Fruit fly (Drosophila melanogaster) whole organism, adult: ENCODE results near the gene Hcs.

Experiments
- CG12768 ChIP-seq: fragments of 200-800 bp; sonication (Bioruptor generic); optimal IDR thresholded peaks from 2 replicates; lab custom pipeline; 2017; ENCODE audit warnings: missing biosample characterization, missing genetic modification characterization, mild to moderate bottlenecking, moderate library complexity, missing genetic modification reagents
- CG1620 ChIP-seq: fragments of 200-800 bp; sonication (Bioruptor generic); optimal IDR thresholded peaks from 2 replicates; lab custom pipeline; 2016; ENCODE audit warnings: missing biosample characterization, missing genetic modification characterization
- CG33017 ChIP-seq: fragments of 200-800 bp; sonication (Bioruptor generic); optimal IDR thresholded peaks from 2 replicates; lab custom pipeline; 2018; ENCODE audit warnings: missing biosample characterization, mild to moderate bottlenecking, missing genetic modification characterization, moderate library complexity
- Hr96 ChIP-seq: fragments of 200-800 bp; sonication (Bioruptor generic); optimal IDR thresholded peaks from 2 replicates; lab custom pipeline; 2016; ENCODE audit warnings: missing biosample characterization, missing genetic modification characterization
- Mnt ChIP-seq: fragments of 200-800 bp; sonication (Bioruptor generic); optimal IDR thresholded peaks from 2 replicates; lab custom pipeline; 2016; ENCODE audit warnings: missing biosample characterization, mild to moderate bottlenecking, missing genetic modification characterization
- bab1 ChIP-seq: fragments of 200-800 bp; sonication (Bioruptor generic); optimal IDR thresholded peaks from 3 replicates; lab custom pipeline; 2019; ENCODE audit warnings: missing biosample characterization, mild to moderate bottlenecking, missing genetic modification characterization, moderate library complexity
- cic ChIP-seq: fragments of 200-800 bp; sonication (Bioruptor generic); optimal IDR thresholded peaks from 2 replicates; lab custom pipeline; 2017; ENCODE audit warnings: missing biosample characterization, mild to moderate bottlenecking, missing genetic modification characterization, moderate library complexity
- cnc ChIP-seq, 2 experiments: fragments of >200 bp; optimal IDR thresholded peaks; 2 replicates each; lab custom pipeline; 2017
- kay ChIP-seq: fragments of 200-800 bp; sonication (Bioruptor generic); peaks from one replicate; lab custom pipeline; 2016; ENCODE audit warnings: missing biosample characterization, missing genetic modification characterization, borderline replicate concordance
- ovo ChIP-seq: fragments of 200-800 bp; sonication (Bioruptor generic); optimal IDR thresholded peaks from 2 replicates; lab custom pipeline; 2016; ENCODE audit warnings: missing biosample characterization, missing genetic modification characterization
- tj ChIP-seq: fragments of 200-800 bp; sonication (Bioruptor generic); optimal IDR thresholded peaks from 3 replicates; lab custom pipeline; 2017; ENCODE audit warnings: missing biosample characterization, mild to moderate bottlenecking, missing genetic modification characterization, moderate library complexity

Hcs gene

DNA sequence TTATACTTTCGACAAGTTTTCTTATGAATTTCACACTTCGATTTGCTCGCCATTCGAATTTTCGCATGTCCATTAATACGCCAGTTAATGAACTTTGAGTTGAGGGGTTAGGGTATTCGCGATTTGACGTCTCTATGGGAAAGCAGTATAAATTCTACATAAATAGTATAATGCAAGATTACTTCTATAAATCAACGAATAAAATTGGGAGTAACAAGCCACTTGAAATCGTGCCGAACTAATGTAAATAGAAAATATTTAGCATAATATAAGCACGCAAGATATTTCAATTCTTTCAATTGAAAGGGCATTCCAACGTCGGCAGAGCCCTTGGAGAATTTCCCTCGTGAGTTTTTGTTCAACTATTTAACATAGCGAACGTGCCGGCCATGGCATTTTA is 45.9 kb downstream of the Hcs start:
- no peak for TF ChIP-seq CG33017 (tag; lab: Kevin White, UChicago)
- peak; percentile 58 for TF ChIP-seq bab1
- no peak for TF ChIP-seq tj (GFP tag; lab: Kevin White, UChicago)
- TF ChIP-seq kay (GFP tag; lab: Kevin White, UChicago), result peak; percentile 80
- TF ChIP-seq CG12768 (GFP tag; lab: Kevin White, UChicago), result peak; percentile 51
- no peak for TF ChIP-seq Hr96

DNA sequence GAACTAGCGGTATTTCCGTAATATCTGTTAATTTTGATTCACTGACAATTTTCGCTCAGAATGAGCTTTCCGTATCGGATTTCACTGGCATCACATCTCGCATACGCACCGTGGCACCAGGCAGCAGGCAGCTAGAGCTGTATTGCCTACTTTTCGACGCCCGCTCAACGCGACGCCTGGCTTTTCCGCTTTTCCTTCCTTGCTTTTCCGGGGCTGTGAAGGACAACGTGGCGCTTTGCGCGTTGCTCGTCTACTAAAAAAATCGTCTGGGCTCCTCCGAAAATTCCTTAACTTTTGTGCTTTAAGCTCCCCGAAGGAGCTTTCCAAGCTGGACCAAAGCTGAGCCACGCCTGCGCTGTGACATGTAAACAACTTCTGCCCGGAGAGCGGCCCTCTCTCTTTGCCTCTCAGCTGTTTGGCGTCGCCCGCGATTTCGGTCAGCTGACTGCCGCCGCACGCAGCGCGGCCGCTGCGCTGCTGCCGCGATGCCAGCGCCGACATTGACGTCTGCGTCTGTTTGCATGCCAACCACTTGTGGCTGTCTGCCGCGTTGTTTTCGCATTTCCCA is 48.5 kb downstream of the Hcs start, which contains the start of the genes CG43845 and Nmdar1:
CG43845 (minus strand) TSS at position 51 of the 568 bp plus-strand sequence.
Nmdar1 (minus strand) TSS at position 259 of the 568 bp plus-strand sequence.
- TF ChIP-seq cic (GFP tag; lab: Kevin White, UChicago) (peak; percentile 3), CG12768 (GFP tag; lab: Kevin White, UChicago) (no peak)

DNA sequence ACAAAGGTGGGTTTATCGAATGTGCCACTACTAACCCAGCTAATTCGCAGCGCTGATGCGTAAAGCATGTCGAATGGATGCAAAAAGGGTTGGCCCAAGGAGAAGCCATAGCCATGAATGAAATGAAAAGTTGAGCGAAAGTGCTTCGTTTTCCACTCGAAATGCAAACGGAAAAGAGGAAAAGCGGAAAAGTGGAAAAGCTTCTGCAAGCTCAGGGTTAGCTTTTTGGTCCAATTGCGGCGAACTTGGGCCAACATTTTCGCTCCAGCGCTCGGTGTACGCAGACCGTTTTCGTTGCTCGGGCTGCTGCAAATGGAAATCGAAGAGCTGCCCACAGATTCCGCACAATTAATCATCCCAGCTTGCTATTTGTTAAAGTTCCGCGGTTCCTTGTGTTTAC is 50.1 kb downstream of the Hcs start:
- TF ChIP-seq CG1620, result no peak

DNA sequence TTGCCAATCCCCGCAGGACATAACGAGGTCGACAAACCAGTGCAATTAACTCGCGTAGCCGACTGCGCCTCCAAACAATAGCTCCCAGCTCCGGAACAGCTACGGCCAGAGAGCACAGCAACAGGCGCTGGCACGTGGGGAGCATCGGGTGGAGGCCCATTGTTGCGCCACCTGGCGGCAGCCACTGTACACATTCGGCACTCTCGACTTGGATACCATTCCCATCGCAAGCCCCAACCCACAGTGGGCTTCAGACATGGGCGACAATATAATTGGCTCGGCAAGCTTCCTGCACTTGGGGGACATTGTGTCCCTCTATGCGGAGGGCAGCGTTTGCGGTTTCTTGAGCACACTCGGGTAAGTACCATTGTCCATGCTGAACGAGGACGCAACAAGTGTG is 52.9 kb downstream of the Hcs start:
- TF ChIP-seq cnc (optimal IDR thresholded peaks at IDR 0.05; lab: Kevin White, UChicago) (no peak), Mnt (no peak), ovo (GFP tag; lab: Kevin White, UChicago) (no peak)
